Fruit fly (Drosophila melanogaster): ENCODE measurements around the gene CG12155.

Gene CG12155

DNA sequence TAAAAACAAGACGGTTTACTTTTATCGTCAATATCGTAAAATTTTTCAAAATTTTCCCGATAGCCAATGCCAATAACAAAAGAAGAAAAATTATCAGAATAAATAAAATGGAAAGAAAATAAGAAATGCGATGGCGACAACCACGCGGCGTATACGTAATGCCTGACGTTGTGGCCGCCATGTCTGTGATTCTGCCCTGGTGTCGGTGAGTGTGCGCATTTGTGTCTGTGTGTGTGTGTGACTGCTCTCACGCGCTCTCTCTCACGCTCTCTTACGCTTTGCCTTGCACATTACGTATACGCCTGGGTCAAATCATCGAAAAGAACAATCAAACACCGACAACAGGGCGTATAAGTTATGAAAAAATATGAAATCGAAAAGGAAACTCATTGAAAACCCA, 33.7 kb upstream of the CG12155 start:
- no peak for TF ChIP-seq pad (GFP tag; optimal IDR thresholded peaks at IDR 0.05)
- peak; percentile 8 for TF ChIP-seq Hr96 (GFP tag; optimal IDR thresholded peaks at IDR 0.05)
- no peak for TF ChIP-seq CG7101 (tag; optimal IDR thresholded peaks at IDR 0.05)
- no peak for TF ChIP-seq Crg-1 (GFP tag; optimal IDR thresholded peaks at IDR 0.05)
- peak; percentile 80 for TF ChIP-seq Mnt (GFP tag; optimal IDR thresholded peaks at IDR 0.05)

DNA sequence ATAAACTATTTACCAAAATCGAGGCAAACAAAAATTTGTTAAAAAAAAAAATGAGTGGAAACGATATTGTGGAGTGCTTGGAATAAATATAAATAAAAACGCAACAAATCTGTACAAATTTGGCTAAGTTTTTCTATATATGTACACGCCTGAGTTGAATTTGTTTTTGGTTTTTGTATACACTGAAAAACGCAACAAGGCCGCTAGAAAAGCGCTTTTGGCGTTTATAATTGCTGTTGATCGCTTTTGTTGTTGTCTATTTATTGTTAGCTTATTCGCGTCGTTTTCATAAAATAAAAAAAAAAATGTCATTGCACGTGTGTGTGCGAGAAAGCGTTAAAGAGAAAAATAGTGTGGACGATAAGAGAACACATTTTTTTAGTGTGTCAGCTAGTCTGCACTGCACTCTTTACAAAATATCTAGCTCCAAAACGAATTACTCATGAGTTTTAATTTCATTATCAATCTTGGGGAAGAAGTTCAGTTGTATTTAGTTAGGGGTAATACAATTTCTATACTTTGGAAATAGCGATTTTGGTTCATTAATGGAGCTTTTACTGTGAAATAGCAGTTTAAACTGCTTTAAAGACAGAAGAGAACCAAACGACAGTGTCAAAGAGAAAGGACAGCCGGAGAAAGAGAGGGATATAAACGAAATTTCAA, 33.0 kb upstream of the CG12155 start:
- TF ChIP-seq CG33017 (tag; optimal IDR thresholded peaks at IDR 0.05) (no peak), CG7101 (tag; optimal IDR thresholded peaks at IDR 0.05) (no peak), cic (GFP tag; optimal IDR thresholded peaks at IDR 0.05) (no peak), pad (GFP tag; optimal IDR thresholded peaks at IDR 0.05) (no peak), cnc (optimal IDR thresholded peaks at IDR 0.05) (no peak), kay (GFP tag; ENCODE audit: borderline replicate concordance) (peak; percentile 92), Mnt (GFP tag; optimal IDR thresholded peaks at IDR 0.05) (peak; percentile 42), tj (GFP tag; optimal IDR thresholded peaks at IDR 0.05) (peak; percentile 57), CG5204 (GFP tag; optimal IDR thresholded peaks at IDR 0.05) (no peak), toe (GFP tag; optimal IDR thresholded peaks at IDR 0.05) (no peak), CG11617 (GFP tag; optimal IDR thresholded peaks at IDR 0.05) (no peak)

DNA sequence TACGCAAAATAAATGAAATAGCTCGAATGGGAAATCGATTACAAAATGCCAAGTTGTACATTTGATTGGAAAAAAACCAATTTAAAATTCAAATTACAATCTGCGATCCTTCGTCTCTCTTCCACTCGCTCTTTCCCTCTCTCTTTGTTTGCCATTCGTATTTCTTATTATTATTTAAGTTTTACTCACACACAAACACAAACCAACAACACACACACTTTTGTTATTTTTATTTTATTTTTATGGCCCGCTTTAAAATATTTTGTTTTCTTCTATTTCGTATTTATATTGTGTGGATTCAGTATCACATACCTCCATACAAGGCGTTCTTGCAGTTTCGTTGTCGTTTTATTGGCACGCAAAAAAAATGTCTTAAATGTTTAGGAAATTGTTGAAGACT, 32.4 kb upstream of the CG12155 start:
- TF ChIP-seq CG7045 (GFP tag; optimal IDR thresholded peaks at IDR 0.05): no peak
- peak; percentile 85 for TF ChIP-seq kay (GFP tag; ENCODE audit: borderline replicate concordance)

DNA sequence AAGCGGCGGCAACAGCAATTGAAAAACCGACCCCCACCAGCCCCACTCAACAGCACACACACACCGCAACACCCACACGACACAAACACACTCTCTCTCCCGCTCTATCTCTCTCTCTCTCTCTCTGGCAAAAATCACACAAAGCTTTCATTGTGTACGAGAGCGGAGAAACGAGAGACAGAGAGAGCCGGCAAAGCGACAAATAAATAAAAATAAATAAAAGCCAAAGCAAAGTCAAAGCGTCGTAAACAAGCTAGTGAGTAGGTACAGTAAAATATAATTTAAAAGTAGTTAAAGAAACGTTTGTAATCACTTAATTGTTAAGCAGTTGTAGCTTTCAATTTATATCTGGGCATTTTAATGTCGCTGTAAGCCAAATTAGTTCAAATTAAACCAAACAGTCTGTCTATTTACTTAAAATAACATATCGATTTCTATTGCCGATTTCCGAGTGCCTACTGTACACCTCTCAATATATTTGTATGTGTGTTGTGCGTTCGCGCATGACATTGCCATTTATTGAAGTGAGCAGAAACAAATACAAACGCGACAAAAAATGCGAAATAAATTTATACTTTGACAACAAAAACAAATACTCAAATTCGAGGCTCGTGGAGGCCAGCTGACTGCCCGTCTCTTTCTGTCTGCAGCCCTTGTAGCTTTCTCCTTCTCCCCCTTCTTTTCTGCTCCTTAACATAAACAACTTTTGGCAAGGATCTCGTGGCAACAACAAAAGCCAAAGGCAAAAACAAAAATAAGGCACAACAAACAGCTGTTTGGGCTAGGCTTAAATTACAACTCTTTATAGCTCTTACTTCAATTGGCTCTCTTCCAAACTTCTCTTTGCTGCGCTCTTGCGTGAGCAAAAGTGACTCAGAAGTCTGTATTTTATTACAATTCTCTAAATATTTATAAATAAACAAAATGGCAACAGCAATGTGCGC, 31.6 kb upstream of the CG12155 start:
- TF ChIP-seq toe (GFP tag; optimal IDR thresholded peaks at IDR 0.05) (peak; percentile 87), CG12768 (GFP tag; optimal IDR thresholded peaks at IDR 0.05) (peak; percentile 96), cic (GFP tag; optimal IDR thresholded peaks at IDR 0.05) (peak; percentile 95), CG14711 (tag; optimal IDR thresholded peaks at IDR 0.05) (peak; percentile 94), Mnt (GFP tag; optimal IDR thresholded peaks at IDR 0.05) (peak; percentile 93), pad (GFP tag; optimal IDR thresholded peaks at IDR 0.05) (peak; percentile 90), CG33017 (tag; optimal IDR thresholded peaks at IDR 0.05) (peak; percentile 95), cnc (optimal IDR thresholded peaks at IDR 0.05) (peak; percentile 61 to 72), Hr96 (GFP tag; optimal IDR thresholded peaks at IDR 0.05) (peak; percentile 98), CG1620 (GFP tag; optimal IDR thresholded peaks at IDR 0.05) (peak; percentile 96), CG11617 (GFP tag; optimal IDR thresholded peaks at IDR 0.05) (peak; percentile 97), Crg-1 (GFP tag; optimal IDR thresholded peaks at IDR 0.05) (peak; percentile 88), ovo (GFP tag; optimal IDR thresholded peaks at IDR 0.05) (peak; percentile 92), CG7101 (tag; optimal IDR thresholded peaks at IDR 0.05) (peak; percentile 98), tj (GFP tag; optimal IDR thresholded peaks at IDR 0.05) (peak; percentile 93), kay (GFP tag; ENCODE audit: borderline replicate concordance) (peak; percentile 99), Clk (GFP tag; optimal IDR thresholded peaks at IDR 0.05) (peak; percentile 88), CG7045 (GFP tag; optimal IDR thresholded peaks at IDR 0.05) (peak; percentile 89), CG5204 (GFP tag; optimal IDR thresholded peaks at IDR 0.05) (peak; percentile 94), bab1 (GFP tag; optimal IDR thresholded peaks at IDR 0.05) (peak; percentile 98)

DNA sequence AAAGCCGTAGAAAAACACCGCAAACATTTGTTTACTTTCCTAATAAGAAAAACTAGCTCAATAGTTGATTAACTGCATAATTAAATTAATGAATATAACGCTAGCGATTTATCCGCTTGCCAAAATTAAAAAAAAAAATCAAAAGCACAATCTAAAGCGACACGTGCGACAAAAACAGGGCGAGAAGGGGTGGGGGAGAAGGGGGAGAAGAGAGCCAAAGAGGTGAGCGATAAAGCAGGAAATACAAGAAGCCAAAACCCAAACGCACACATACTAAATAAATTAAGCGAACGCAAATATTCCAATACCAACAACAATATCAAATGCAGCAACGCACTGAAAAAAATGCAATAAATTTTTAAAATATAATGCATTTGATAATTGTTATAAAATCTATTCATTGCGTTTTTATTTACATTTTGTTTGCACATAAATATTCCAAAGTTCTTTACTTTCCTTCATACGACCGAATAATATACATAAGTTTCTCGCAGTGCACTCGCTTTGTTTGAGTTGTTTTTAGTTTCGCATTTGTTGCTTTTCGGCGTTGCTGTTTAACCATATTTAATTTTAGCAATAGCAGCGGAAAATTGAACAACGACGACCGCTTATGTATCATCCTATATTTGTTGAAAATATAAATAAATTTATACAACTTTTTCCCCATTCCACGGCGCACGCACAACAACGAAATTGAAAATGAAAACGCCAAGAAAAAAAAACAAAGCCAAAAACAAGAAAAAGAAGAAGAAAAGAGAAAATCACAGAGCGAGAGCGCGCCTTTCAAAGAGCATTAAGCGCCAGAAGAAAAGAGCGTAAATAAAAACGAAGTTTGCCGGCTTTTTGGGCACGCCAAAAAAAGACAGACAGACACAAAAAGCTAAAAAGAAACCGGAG, 30.3 kb upstream of the CG12155 start:
- TF ChIP-seq toe (GFP tag; optimal IDR thresholded peaks at IDR 0.05) (peak; percentile 71), CG1620 (GFP tag; optimal IDR thresholded peaks at IDR 0.05) (peak; percentile 98), CG33017 (tag; optimal IDR thresholded peaks at IDR 0.05) (peak; percentile 90), Hr96 (GFP tag; optimal IDR thresholded peaks at IDR 0.05) (peak; percentile 93), Clk (GFP tag; optimal IDR thresholded peaks at IDR 0.05) (peak; percentile 81), cnc (optimal IDR thresholded peaks at IDR 0.05) (no peak), tj (GFP tag; optimal IDR thresholded peaks at IDR 0.05) (peak; percentile 99), cic (GFP tag; optimal IDR thresholded peaks at IDR 0.05) (peak; percentile 74), Crg-1 (GFP tag; optimal IDR thresholded peaks at IDR 0.05) (peak; percentile 95), CG12768 (GFP tag; optimal IDR thresholded peaks at IDR 0.05) (peak; percentile 88), pad (GFP tag; optimal IDR thresholded peaks at IDR 0.05) (peak; percentile 90), CG11617 (GFP tag; optimal IDR thresholded peaks at IDR 0.05) (peak; percentile 98), ovo (GFP tag; optimal IDR thresholded peaks at IDR 0.05) (peak; percentile 85), bab1 (GFP tag; optimal IDR thresholded peaks at IDR 0.05) (peak; percentile 99), CG14711 (tag; optimal IDR thresholded peaks at IDR 0.05) (peak; percentile 96), Mnt (GFP tag; optimal IDR thresholded peaks at IDR 0.05) (peak; percentile 88), CG7101 (tag; optimal IDR thresholded peaks at IDR 0.05) (peak; percentile 98), CG7045 (GFP tag; optimal IDR thresholded peaks at IDR 0.05) (peak; percentile 92), kay (GFP tag; ENCODE audit: borderline replicate concordance) (peak; percentile 61), CG5204 (GFP tag; optimal IDR thresholded peaks at IDR 0.05) (peak; percentile 84)

Data from whole organism, adult.